Fruit fly (Drosophila melanogaster): Measurements from ENCODE around the gene Klp98A.

Gene Klp98A

DNA sequence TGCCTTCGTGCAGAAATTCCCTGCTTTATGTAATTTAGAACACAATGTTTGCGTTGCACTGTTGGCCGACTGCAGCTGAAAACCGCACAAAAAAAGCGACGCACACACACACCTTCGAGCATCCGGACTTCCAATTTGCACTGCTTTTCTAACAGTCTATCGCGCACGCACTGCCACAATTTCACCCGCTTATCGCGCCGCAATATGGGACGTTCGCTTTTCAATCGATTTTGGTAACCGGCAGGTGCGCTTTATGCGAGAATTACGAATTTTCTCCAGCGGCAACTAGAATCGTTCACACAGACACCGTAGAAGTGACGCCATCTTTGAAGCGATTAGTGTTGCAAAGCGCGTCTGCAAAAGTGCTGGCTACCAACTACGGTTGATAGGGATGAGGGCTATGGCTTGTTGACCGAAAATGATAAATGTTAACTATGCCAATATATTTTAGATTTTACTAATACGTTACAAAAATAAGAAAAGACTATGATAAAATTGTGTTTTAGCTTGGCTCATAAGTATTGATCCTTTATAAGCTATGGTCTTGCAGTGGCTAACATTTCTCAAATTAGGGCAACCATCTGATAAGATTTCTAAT is 23.0 kb upstream of the Klp98A start, which contains the start of gene wdb (continued):
- TF ChIP-seq NfI (GFP tag; optimal IDR thresholded peaks at IDR 0.05) (peak; percentile 62), CG5245 (GFP tag; optimal IDR thresholded peaks at IDR 0.05) (peak; percentile 32), Elba2 (GFP tag; optimal IDR thresholded peaks at IDR 0.05) (peak; percentile 9), br (optimal IDR thresholded peaks at IDR 0.05) (no peak), Poxn (GFP tag; IDR thresholded peaks at IDR 0.05) (no peak), CG9797 (GFP tag; optimal IDR thresholded peaks at IDR 0.05) (no peak), CHES-1-like (GFP tag; optimal IDR thresholded peaks at IDR 0.05) (no peak), Usf (GFP tag; optimal IDR thresholded peaks at IDR 0.05) (no peak), CG14710 (tag; optimal IDR thresholded peaks at IDR 0.05) (no peak), B-H2 (GFP tag; optimal IDR thresholded peaks at IDR 0.05) (no peak), CTCF (GFP tag; optimal IDR thresholded peaks at IDR 0.05) (no peak), C15 (GFP tag; IDR thresholded peaks at IDR 0.05) (no peak), cg (GFP tag; optimal IDR thresholded peaks at IDR 0.05) (peak; percentile 24), slp2 (GFP tag; optimal IDR thresholded peaks at IDR 0.05) (peak; percentile 64), jumu (GFP tag; optimal IDR thresholded peaks at IDR 0.05) (peak; percentile 26), zen (tag; optimal IDR thresholded peaks at IDR 0.05) (no peak), Sry-β (GFP tag; optimal IDR thresholded peaks at IDR 0.05) (peak; percentile 88), Dad (GFP tag; optimal IDR thresholded peaks at IDR 0.05) (peak; percentile 47), CG2116 (GFP tag; optimal IDR thresholded peaks at IDR 0.05) (no peak), Scr (GFP tag; IDR thresholded peaks at IDR 0.05; ENCODE audit: partially characterized antibody) (no peak), CG17186 (GFP tag; optimal IDR thresholded peaks at IDR 0.05) (no peak), CG2199 (GFP tag; IDR thresholded peaks at IDR 0.05) (no peak), Ets97D (GFP tag; optimal IDR thresholded peaks at IDR 0.05) (peak; percentile 8), CG6854 (GFP tag; optimal IDR thresholded peaks at IDR 0.05) (no peak), CG13123 (GFP tag; optimal IDR thresholded peaks at IDR 0.05) (no peak), ranshi (GFP tag; IDR thresholded peaks at IDR 0.05) (no peak), Hmx (GFP tag; optimal IDR thresholded peaks at IDR 0.05) (no peak), CG4707 (GFP tag; optimal IDR thresholded peaks at IDR 0.05) (peak; percentile 7), Abd-B (GFP tag; optimal IDR thresholded peaks at IDR 0.05) (no peak), CG14860 (GFP tag; IDR thresholded peaks at IDR 0.05; ENCODE audit: partially characterized antibody) (no peak), Myb (GFP tag; optimal IDR thresholded peaks at IDR 0.05) (no peak), CG15073 (GFP tag; optimal IDR thresholded peaks at IDR 0.05) (no peak), Ets65A (GFP tag) (peak; percentile 96), CG17359 (tag; optimal IDR thresholded peaks at IDR 0.05) (peak; percentile 20), Hr51 (GFP tag; optimal IDR thresholded peaks at IDR 0.05) (peak in 1 of 2 experiments; percentile 27), Vsx1 (GFP tag; optimal IDR thresholded peaks at IDR 0.05) (no peak), lilli (GFP tag; optimal IDR thresholded peaks at IDR 0.05) (peak; percentile 73), CG6272 (GFP tag; IDR thresholded peaks at IDR 0.05) (peak; percentile 33; the same call in 1 of the 2 replicates), abd-A (tag; optimal IDR thresholded peaks at IDR 0.05) (no peak), stc (GFP tag; IDR thresholded peaks at IDR 0.05) (no peak), twi (tag; optimal IDR thresholded peaks at IDR 0.05) (no peak), CG5953 (GFP tag; IDR thresholded peaks at IDR 0.05) (no peak), CG17912 (GFP tag; optimal IDR thresholded peaks at IDR 0.05) (peak; percentile 14), Bteb2 (GFP tag; optimal IDR thresholded peaks at IDR 0.05) (peak; percentile 46), bigmax (GFP tag; optimal IDR thresholded peaks at IDR 0.05) (no peak), NC2α (GFP tag; optimal IDR thresholded peaks at IDR 0.05) (no peak), ac (GFP tag; optimal IDR thresholded peaks at IDR 0.05) (no peak), ash1 (GFP tag; optimal IDR thresholded peaks at IDR 0.05) (no peak), grau (tag; optimal IDR thresholded peaks at IDR 0.05) (peak; percentile 44), CG9727 (GFP tag; optimal IDR thresholded peaks at IDR 0.05) (no peak), Dip3 (GFP tag; optimal IDR thresholded peaks at IDR 0.05) (peak; percentile 73), chif (GFP tag; optimal IDR thresholded peaks at IDR 0.05) (peak; percentile 9 to 23)
